Worm (Caenorhabditis elegans) whole organism, L3 larva: ENCODE measurements around the gene rpl-3.

ENCODE experiments used
- R02D3.7 ChIP-seq: fragments of 150-350 bp; optimal IDR thresholded peaks from 2 replicates; lab custom pipeline; 2014; ENCODE audit warnings: missing biosample characterization, missing genetic modification characterization
- ZK546.5 ChIP-seq: sonication (generic microtip); optimal IDR thresholded peaks from 2 replicates; lab custom pipeline; 2017; ENCODE audit warnings: missing biosample characterization, missing genetic modification characterization
- aly-2 ChIP-seq: fragments of 150-350 bp; optimal IDR thresholded peaks from 2 replicates; lab custom pipeline; 2014; ENCODE audit warnings: missing biosample characterization, missing genetic modification characterization
- ama-1 ChIP-seq: fragments of 150-350 bp; optimal IDR thresholded peaks from 2 replicates; lab custom pipeline; 2018
- ceh-16 ChIP-seq: sonication (generic microtip); optimal IDR thresholded peaks from 2 replicates; lab custom pipeline; 2017; ENCODE audit warnings: missing biosample characterization, missing genetic modification characterization
- ceh-28 ChIP-seq: fragments of 150-350 bp; optimal IDR thresholded peaks from 2 replicates; lab custom pipeline; 2014; ENCODE audit warnings: missing biosample characterization, missing genetic modification reagents, missing genetic modification characterization
- ceh-82 ChIP-seq: fragments of 150-350 bp; optimal IDR thresholded peaks from 2 replicates; lab custom pipeline; 2014; ENCODE audit warnings: missing biosample characterization, missing genetic modification characterization
- egl-27 ChIP-seq: sonication (generic microtip); optimal IDR thresholded peaks from 4 replicates; lab custom pipeline; 2017; ENCODE audit warnings: missing biosample characterization, missing genetic modification reagents, missing genetic modification characterization
- egl-5 ChIP-seq: fragments of 150-350 bp; optimal IDR thresholded peaks from 2 replicates; lab custom pipeline; 2017; ENCODE audit warnings: missing biosample characterization, missing genetic modification reagents, missing genetic modification characterization, inconsistent platforms
- elt-1 ChIP-seq: fragments of 150-350 bp; optimal IDR thresholded peaks from 2 replicates; lab custom pipeline; 2014; ENCODE audit warnings: missing biosample characterization, missing genetic modification characterization
- elt-2 ChIP-seq: sonication (generic microtip); optimal IDR thresholded peaks from 2 replicates; lab custom pipeline; 2016; ENCODE audit warnings: missing genetic modification reagents, mild to moderate bottlenecking, missing genetic modification characterization, missing compliant biosample characterization
- elt-3 ChIP-seq, 3 experiments: fragments of 150-350 bp in 1 of 3; sonication (generic microtip) in 2 of 3; optimal IDR thresholded peaks; 2 replicates in 2 of 3; 4 replicates in 1 of 3; lab custom pipeline; 2014 to 2017; ENCODE audit warnings: missing biosample characterization in 3 of 3, missing genetic modification characterization in 3 of 3
- eor-1 ChIP-seq, 2 experiments: fragments of 150-350 bp; optimal IDR thresholded peaks; 2 replicates each; lab custom pipeline; 2014 to 2018; ENCODE audit warnings: missing biosample characterization in 2 of 2, missing genetic modification characterization in 2 of 2
- fkh-10 ChIP-seq: sonication (generic microtip); optimal IDR thresholded peaks from 2 replicates; lab custom pipeline; 2017; ENCODE audit warnings: missing biosample characterization, missing genetic modification reagents, missing genetic modification characterization
- fkh-2 ChIP-seq: fragments of 150-350 bp; optimal IDR thresholded peaks from 2 replicates; lab custom pipeline; 2014; ENCODE audit warnings: missing biosample characterization, missing genetic modification reagents, missing genetic modification characterization
- fos-1 ChIP-seq: fragments of 150-350 bp; optimal IDR thresholded peaks from 2 replicates; lab custom pipeline; 2014; ENCODE audit warnings: missing biosample characterization, missing genetic modification characterization
- hmg-11 ChIP-seq: sonication (generic microtip); optimal IDR thresholded peaks from 2 replicates; lab custom pipeline; 2016; ENCODE audit warnings: missing genetic modification characterization, missing compliant biosample characterization
- jun-1 ChIP-seq: fragments of 150-350 bp; optimal IDR thresholded peaks from 2 replicates; lab custom pipeline; 2014; ENCODE audit warnings: missing biosample characterization, missing genetic modification reagents, missing genetic modification characterization
- lin-15B ChIP-seq: fragments of 150-350 bp; optimal IDR thresholded peaks from 2 replicates; lab custom pipeline; 2014; ENCODE audit warnings: missing biosample characterization, missing genetic modification characterization
- lin-39 ChIP-seq: fragments of 150-350 bp; optimal IDR thresholded peaks from 2 replicates; lab custom pipeline; 2018; ENCODE audit warnings: missing biosample characterization, missing genetic modification reagents, missing genetic modification characterization
- lsy-12 ChIP-seq: sonication (generic microtip); optimal IDR thresholded peaks from 2 replicates; lab custom pipeline; 2016; ENCODE audit warnings: mild to moderate bottlenecking, missing genetic modification characterization, missing compliant biosample characterization
- mml-1 ChIP-seq: fragments of 150-350 bp; sonication (generic microtip); optimal IDR thresholded peaks from 3 replicates; lab custom pipeline; 2014; ENCODE audit warnings: missing biosample characterization, missing genetic modification characterization
- nfya-1 ChIP-seq: sonication (generic microtip); optimal IDR thresholded peaks from 2 replicates; lab custom pipeline; 2017; ENCODE audit warnings: missing genetic modification characterization, mild to moderate bottlenecking, missing compliant biosample characterization, antibody characterized with exemption, moderate library complexity; ENCODE audit not compliant: insufficient read depth
- nhr-11 ChIP-seq: fragments of 150-350 bp; optimal IDR thresholded peaks from 2 replicates; lab custom pipeline; 2014; ENCODE audit warnings: missing biosample characterization, missing genetic modification characterization
- nhr-12 ChIP-seq: fragments of 150-350 bp; optimal IDR thresholded peaks from 2 replicates; lab custom pipeline; 2014; ENCODE audit warnings: missing biosample characterization, missing genetic modification characterization
- nhr-23 ChIP-seq: fragments of 150-350 bp; optimal IDR thresholded peaks from 2 replicates; lab custom pipeline; 2014; ENCODE audit warnings: missing biosample characterization, missing genetic modification reagents, missing genetic modification characterization
- nhr-237 ChIP-seq: fragments of 150-350 bp; optimal IDR thresholded peaks from 2 replicates; lab custom pipeline; 2014; ENCODE audit warnings: missing biosample characterization, missing genetic modification characterization
- nhr-25 ChIP-seq: sonication (generic microtip); optimal IDR thresholded peaks from 2 replicates; lab custom pipeline; 2017; ENCODE audit warnings: missing biosample characterization, missing genetic modification characterization
- nhr-28 ChIP-seq: fragments of 150-350 bp; optimal IDR thresholded peaks from 2 replicates; lab custom pipeline; 2014; ENCODE audit warnings: missing biosample characterization, missing genetic modification characterization
- nhr-43 ChIP-seq: sonication (generic microtip); optimal IDR thresholded peaks from 2 replicates; lab custom pipeline; 2016; ENCODE audit warnings: mild to moderate bottlenecking, missing genetic modification characterization, missing compliant biosample characterization; ENCODE audit not compliant: poor library complexity, severe bottlenecking
- nhr-67 ChIP-seq: fragments of 150-350 bp; optimal IDR thresholded peaks from 2 replicates; lab custom pipeline; 2014; ENCODE audit warnings: missing biosample characterization, missing genetic modification characterization
- pha-4 ChIP-seq: fragments of 150-350 bp; optimal IDR thresholded peaks from 2 replicates; lab custom pipeline; 2014; ENCODE audit warnings: missing biosample characterization, missing genetic modification reagents, missing genetic modification characterization
- pqm-1 ChIP-seq: fragments of 150-350 bp; optimal IDR thresholded peaks from 2 replicates; lab custom pipeline; 2017; ENCODE audit warnings: missing biosample characterization, missing genetic modification characterization, inconsistent platforms
- sea-2 ChIP-seq: fragments of 150-350 bp; sonication (generic microtip); optimal IDR thresholded peaks from 4 replicates; lab custom pipeline; 2014; ENCODE audit warnings: missing biosample characterization, missing genetic modification reagents, missing genetic modification characterization
- skn-1 ChIP-seq: fragments of 150-350 bp; optimal IDR thresholded peaks from 2 replicates; lab custom pipeline; 2014; ENCODE audit warnings: missing biosample characterization, missing genetic modification characterization
- snpc-4 ChIP-seq: fragments of 150-350 bp; optimal IDR thresholded peaks from 2 replicates; lab custom pipeline; 2014; ENCODE audit warnings: missing biosample characterization, missing genetic modification characterization
- tbx-2 ChIP-seq: sonication (generic microtip); optimal IDR thresholded peaks from 2 replicates; lab custom pipeline; 2016; ENCODE audit warnings: mild to moderate bottlenecking, missing genetic modification characterization, missing compliant biosample characterization
- unc-39 ChIP-seq: sonication (generic microtip); optimal IDR thresholded peaks from 4 replicates; lab custom pipeline; 2017; ENCODE audit warnings: missing biosample characterization, missing genetic modification characterization
- zag-1 ChIP-seq: fragments of 150-350 bp; optimal IDR thresholded peaks from 2 replicates; lab custom pipeline; 2014; ENCODE audit warnings: missing biosample characterization, missing genetic modification characterization
- ztf-11 ChIP-seq: fragments of 150-350 bp; optimal IDR thresholded peaks from 2 replicates; lab custom pipeline; 2014; ENCODE audit warnings: missing biosample characterization, missing genetic modification characterization
- ztf-4 ChIP-seq: fragments of 150-350 bp; optimal IDR thresholded peaks from 2 replicates; lab custom pipeline; 2014; ENCODE audit warnings: missing biosample characterization, missing genetic modification characterization

rpl-3 gene

DNA sequence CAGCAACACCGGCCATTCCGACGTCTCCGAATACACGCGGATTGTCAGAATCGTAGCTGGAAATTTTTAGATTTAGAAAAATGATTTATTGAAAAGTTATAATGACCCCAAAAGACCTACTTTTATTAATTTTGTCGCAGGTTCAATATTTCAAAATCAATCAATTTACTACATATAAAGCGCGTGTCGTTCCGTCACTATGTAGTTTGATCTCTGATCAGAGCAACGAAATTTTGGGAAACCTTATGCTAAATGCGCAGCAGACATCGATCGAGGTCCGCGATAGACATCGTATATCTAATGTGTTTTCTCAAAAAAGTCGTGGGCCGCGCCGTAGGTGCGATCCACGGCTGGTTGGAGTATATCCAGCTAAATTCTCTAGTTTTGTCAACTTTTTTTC is 38.8 kb downstream of the rpl-3 start:
- no peak for TF ChIP-seq elt-1 (tag; lab: Kevin White, UChicago)
- TF ChIP-seq ceh-16 (tag; lab: Kevin White, UChicago), result no peak
- TF ChIP-seq nhr-23 (tag; lab: Kevin White, UChicago), result no peak
- TF ChIP-seq ztf-11, result no peak
- no peak for TF ChIP-seq pha-4 (tag; lab: Kevin White, UChicago)
- TF ChIP-seq nhr-11 (tag; lab: Kevin White, UChicago), result no peak
- TF ChIP-seq tbx-2 (tag; lab: Kevin White, UChicago), result no peak
- TF ChIP-seq ama-1 (lab: Kevin White, UChicago), result no peak
- TF ChIP-seq nhr-12 (tag; lab: Kevin White, UChicago), result no peak
- TF ChIP-seq sea-2 (GFP tag; lab: Kevin White, UChicago), result no peak
- TF ChIP-seq nhr-25, result no peak
- no peak for TF ChIP-seq zag-1 (tag; lab: Kevin White, UChicago)
- no peak for TF ChIP-seq unc-39 (tag; lab: Kevin White, UChicago)
- TF ChIP-seq fos-1 (tag; lab: Kevin White, UChicago), result no peak
- no peak for TF ChIP-seq ZK546.5 (tag; lab: Kevin White, UChicago)
- TF ChIP-seq lsy-12 (tag; lab: Kevin White, UChicago), result no peak
- TF ChIP-seq R02D3.7 (tag; lab: Kevin White, UChicago), result no peak
- TF ChIP-seq mml-1, result no peak
- TF ChIP-seq aly-2 (tag; lab: Kevin White, UChicago), result no peak
- TF ChIP-seq snpc-4 (tag; lab: Kevin White, UChicago), result no peak
- TF ChIP-seq, all 47 proteins: peak for 0

ce11 chrIII:3907587-3907986 is 39.9 kb downstream of the rpl-3 start, which contains the start of gene mmcm-1:
TSS of gene mmcm-1 (minus strand) at chrIII:3907687.
- no peak for TF ChIP-seq egl-5 (tag; lab: Kevin White, UChicago)
- TF ChIP-seq snpc-4 (tag; lab: Kevin White, UChicago), result no peak
- no peak for TF ChIP-seq nhr-28 (tag; lab: Kevin White, UChicago)
- no peak for TF ChIP-seq elt-1 (tag; lab: Kevin White, UChicago)
- TF ChIP-seq aly-2 (tag; lab: Kevin White, UChicago), result no peak
- no peak for TF ChIP-seq skn-1 (tag; lab: Kevin White, UChicago)
- TF ChIP-seq lin-15B (tag; lab: Kevin White, UChicago), result no peak
- TF ChIP-seq ztf-4 (tag; lab: Kevin White, UChicago), result no peak
- TF ChIP-seq lin-39 (tag; lab: Kevin White, UChicago), result no peak

ce11 chrIII:3908205-3908604 is 40.6 kb downstream of the rpl-3 start:
- TF ChIP-seq ZK546.5 (tag; lab: Kevin White, UChicago) (no peak), hmg-11 (tag; lab: Kevin White, UChicago) (peak; percentile 41), nfya-1 (peak; percentile 43), nhr-237 (tag; lab: Kevin White, UChicago) (no peak), aly-2 (tag; lab: Kevin White, UChicago) (no peak), ceh-28 (tag; lab: Kevin White, UChicago) (no peak), ceh-82 (tag; lab: Kevin White, UChicago) (no peak), nhr-43 (tag; lab: Kevin White, UChicago) (no peak), egl-27 (tag; lab: Kevin White, UChicago) (no peak), eor-1 (tag; optimal IDR thresholded peaks at IDR 0.05; lab: Kevin White, UChicago) (no peak), nhr-67 (tag; lab: Kevin White, UChicago) (no peak), elt-2 (tag; lab: Kevin White, UChicago) (peak; percentile 20), nhr-23 (tag; lab: Kevin White, UChicago) (no peak), fkh-2 (tag; lab: Kevin White, UChicago) (no peak), elt-3 (tag; optimal IDR thresholded peaks at IDR 0.05; lab: Kevin White, UChicago) (no peak), tbx-2 (tag; lab: Kevin White, UChicago) (no peak), ama-1 (lab: Kevin White, UChicago) (peak; percentile 17), skn-1 (tag; lab: Kevin White, UChicago) (no peak), ztf-11 (no peak), snpc-4 (tag; lab: Kevin White, UChicago) (no peak), jun-1 (tag; lab: Kevin White, UChicago) (no peak), nhr-12 (tag; lab: Kevin White, UChicago) (no peak), pha-4 (tag; lab: Kevin White, UChicago) (peak; percentile 29), fkh-10 (GFP tag; lab: Kevin White, UChicago) (no peak), pqm-1 (tag; lab: Kevin White, UChicago) (no peak), unc-39 (tag; lab: Kevin White, UChicago) (no peak)
